Fruit fly (Drosophila melanogaster): ENCODE measurements around the gene CG14543.

Gene CG14543

dm6 chr3R:26017771-26018731 is 38.4 kb upstream of the CG14543 start (continued):
- TF ChIP-seq CG3726 (GFP tag; IDR thresholded peaks at IDR 0.05) (no peak; the same call in 2 of the 3 replicates), Ets97D (GFP tag; optimal IDR thresholded peaks at IDR 0.05) (no peak), Med (GFP tag) (no peak), Dbx (GFP tag; IDR thresholded peaks at IDR 0.05) (no peak), GATAe (GFP tag; conservative IDR thresholded peaks at IDR 0.05) (no peak), CG14014 (GFP tag; IDR thresholded peaks at IDR 0.05) (no peak), CG12942 (GFP tag; optimal IDR thresholded peaks at IDR 0.05) (peak; percentile 47), D (optimal IDR thresholded peaks at IDR 0.05) (peak; percentile 4), D (GFP tag; optimal IDR thresholded peaks at IDR 0.05) (peak; percentile 92), peb (GFP tag; IDR thresholded peaks at IDR 0.05) (peak; percentile 43; the same call in 1 of the 2 replicates), crp (GFP tag; optimal IDR thresholded peaks at IDR 0.05) (peak in 1 of 2 experiments; percentile 34), prd (optimal IDR thresholded peaks at IDR 0.05) (no peak), prd (GFP tag; IDR thresholded peaks at IDR 0.05) (peak; percentile 85), jing (GFP tag; optimal IDR thresholded peaks at IDR 0.05) (peak; percentile 34), Ada2b (GFP tag; IDR thresholded peaks at IDR 0.05) (peak; percentile 44), ash1 (GFP tag; optimal IDR thresholded peaks at IDR 0.05) (no peak), CG43689 (GFP tag; IDR thresholded peaks at IDR 0.05) (no peak), CG16815 (GFP tag; optimal IDR thresholded peaks at IDR 0.05) (peak; percentile 91), CG6254 (GFP tag; optimal IDR thresholded peaks at IDR 0.05) (peak; percentile 83), zen (tag; optimal IDR thresholded peaks at IDR 0.05) (peak; percentile 95), chinmo (GFP tag; IDR thresholded peaks at IDR 0.05; ENCODE audit: partially characterized antibody) (no peak), Sox102F (GFP tag; optimal IDR thresholded peaks at IDR 0.05) (peak; percentile 82), sc (optimal IDR thresholded peaks at IDR 0.05) (no peak), sc (GFP tag; optimal IDR thresholded peaks at IDR 0.05) (peak; percentile 76), CG4282 (GFP tag; optimal IDR thresholded peaks at IDR 0.05) (peak; percentile 66), bab2 (GFP tag; optimal IDR thresholded peaks at IDR 0.05) (peak; percentile 16), Side (GFP tag; optimal IDR thresholded peaks at IDR 0.05) (no peak), slou (GFP tag; optimal IDR thresholded peaks at IDR 0.05) (peak; percentile 1), Gsc (GFP tag; IDR thresholded peaks at IDR 0.05) (no peak; the same call in 1 of the 2 replicates), en (GFP tag; optimal IDR thresholded peaks at IDR 0.05) (no peak), CG9797 (GFP tag; optimal IDR thresholded peaks at IDR 0.05) (no peak), unpg (GFP tag; optimal IDR thresholded peaks at IDR 0.05) (peak; percentile 85), CG4820 (GFP tag; optimal IDR thresholded peaks at IDR 0.05) (peak; percentile 78), CG1603 (tag; optimal IDR thresholded peaks at IDR 0.05) (peak; percentile 41), Mad (GFP tag; optimal IDR thresholded peaks at IDR 0.05) (no peak), bsh (GFP tag; optimal IDR thresholded peaks at IDR 0.05) (peak; percentile 88 to 89), CG10147 (GFP tag; optimal IDR thresholded peaks at IDR 0.05) (peak; percentile 30), usp (GFP tag; optimal IDR thresholded peaks at IDR 0.05) (no peak), chif (GFP tag; optimal IDR thresholded peaks at IDR 0.05) (peak in 1 of 2 experiments; percentile 33), CG4328 (GFP tag; optimal IDR thresholded peaks at IDR 0.05) (peak; percentile 53), Trl (optimal IDR thresholded peaks at IDR 0.05) (no peak), Trl (GFP tag; optimal IDR thresholded peaks at IDR 0.05) (peak; percentile 13), grau (tag; optimal IDR thresholded peaks at IDR 0.05) (peak; percentile 82), CG10565 (GFP tag; optimal IDR thresholded peaks at IDR 0.05) (peak; percentile 22), CG11695 (GFP tag; IDR thresholded peaks at IDR 0.05) (peak; percentile 90), dati (GFP tag; IDR thresholded peaks at IDR 0.05) (no peak), dysf (GFP tag; IDR thresholded peaks at IDR 0.05) (peak; percentile 53; the same call in 1 of the 3 replicates), HmgD (GFP tag; optimal IDR thresholded peaks at IDR 0.05) (no peak), vnd (GFP tag; IDR thresholded peaks at IDR 0.05; ENCODE audit: partially characterized antibody) (no peak), CG32772 (GFP tag; IDR thresholded peaks at IDR 0.05) (peak; percentile 61)
